Fruit fly (Drosophila melanogaster): ENCODE measurements around the gene Cp7Fb.

Gene Cp7Fb

dm6 chrX:8517121-8518024 lies 43.7 kb downstream of the Cp7Fb start, which contains the start of gene Nrg (continued):
- TF ChIP-seq CG18011 (GFP tag; optimal IDR thresholded peaks at IDR 0.05) (peak; percentile 38), vfl (GFP tag; optimal IDR thresholded peaks at IDR 0.05) (no peak), maf-S (GFP tag; optimal IDR thresholded peaks at IDR 0.05) (peak; percentile 10), CG9797 (GFP tag; optimal IDR thresholded peaks at IDR 0.05) (peak; percentile 51), lab (GFP tag; optimal IDR thresholded peaks at IDR 0.05) (peak; percentile 67), CG3163 (GFP tag; optimal IDR thresholded peaks at IDR 0.05) (peak; percentile 13), hth (optimal IDR thresholded peaks at IDR 0.05) (no peak), crp (GFP tag; optimal IDR thresholded peaks at IDR 0.05) (peak in 1 of 2 experiments; percentile 9), grn (GFP tag; optimal IDR thresholded peaks at IDR 0.05) (no peak), CG17829 (tag; optimal IDR thresholded peaks at IDR 0.05) (peak; percentile 56), Dref (GFP tag; IDR thresholded peaks at IDR 0.05) (peak; percentile 99), Usf (GFP tag; optimal IDR thresholded peaks at IDR 0.05) (no peak), zf30C (GFP tag; optimal IDR thresholded peaks at IDR 0.05) (no peak), Mes4 (GFP tag; optimal IDR thresholded peaks at IDR 0.05) (peak; percentile 3), Mad (GFP tag; optimal IDR thresholded peaks at IDR 0.05) (peak; percentile 19), CG11696 (GFP tag; IDR thresholded peaks at IDR 0.05) (no peak), CG9609 (GFP tag; optimal IDR thresholded peaks at IDR 0.05) (no peak), CG8924 (tag; optimal IDR thresholded peaks at IDR 0.05) (peak; percentile 59), Ets65A (GFP tag) (no peak), phol (tag; optimal IDR thresholded peaks at IDR 0.05) (peak; percentile 41)

DNA sequence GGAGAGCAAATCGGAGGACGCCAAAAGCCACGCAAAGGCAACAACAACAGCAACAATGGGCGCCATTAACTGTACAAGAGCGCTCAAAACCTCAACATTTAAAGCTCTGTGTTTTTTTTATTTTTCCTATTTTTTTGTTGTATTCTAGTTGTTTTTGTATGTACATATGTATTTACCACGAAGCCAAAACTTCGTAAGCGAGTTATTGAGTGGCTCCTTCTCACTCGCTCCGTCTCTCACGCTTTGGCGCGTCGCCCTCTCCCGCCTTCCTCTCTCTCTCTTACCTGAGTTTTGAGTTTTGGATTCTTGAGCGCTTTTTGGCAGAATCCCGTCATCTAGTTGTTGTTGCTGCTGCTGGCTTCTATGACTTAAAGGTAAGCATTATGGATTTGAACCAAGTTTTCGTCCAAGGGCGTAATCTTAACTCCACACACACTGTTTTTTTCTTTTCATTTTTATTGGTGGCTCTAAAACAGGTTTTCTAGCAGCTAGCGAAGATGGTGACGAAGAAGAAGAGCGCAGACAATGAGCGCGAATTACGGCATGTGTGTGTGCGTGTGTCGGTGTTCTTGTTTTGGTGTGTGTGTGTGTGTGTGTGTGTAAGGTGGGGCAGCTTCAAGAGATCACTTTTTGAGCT lies 44.5 kb downstream of the Cp7Fb start:
- TF ChIP-seq Drgx (GFP tag; IDR thresholded peaks at IDR 0.05), result 0 out of 2 replicates have a peak, but pooled peaks have one; percentile 18
- peak; percentile 13 for TF ChIP-seq ftz-f1 (GFP tag; optimal IDR thresholded peaks at IDR 0.05)
- TF ChIP-seq CG17328 (GFP tag; IDR thresholded peaks at IDR 0.05), result no peak
- peak; percentile 54 for TF ChIP-seq sqz (GFP tag; optimal IDR thresholded peaks at IDR 0.05)
- no peak for TF ChIP-seq CG30020 (tag; optimal IDR thresholded peaks at IDR 0.05)
- TF ChIP-seq z (GFP tag; IDR thresholded peaks at IDR 0.05), result peak; percentile 95
- peak; percentile 77 for TF ChIP-seq kni (GFP tag; optimal IDR thresholded peaks at IDR 0.05)
- TF ChIP-seq pros (GFP tag; optimal IDR thresholded peaks at IDR 0.05), result peak; percentile 89
- peak; percentile 14 for TF ChIP-seq CG12769 (tag; optimal IDR thresholded peaks at IDR 0.05)
- TF ChIP-seq CG6683 (GFP tag; optimal IDR thresholded peaks at IDR 0.05), result no peak
- TF ChIP-seq abd-A (tag; optimal IDR thresholded peaks at IDR 0.05), result peak; percentile 51
- TF ChIP-seq rib (GFP tag; IDR thresholded peaks at IDR 0.05), result peak; percentile 55; the same call in 1 of the 2 replicates
- TF ChIP-seq Trl (optimal IDR thresholded peaks at IDR 0.05), result peak; percentile 71 to 87
- TF ChIP-seq Trl (GFP tag; optimal IDR thresholded peaks at IDR 0.05), result no peak
- no peak for TF ChIP-seq Hsf (GFP tag; optimal IDR thresholded peaks at IDR 0.05)
- TF ChIP-seq CG12219 (GFP tag; optimal IDR thresholded peaks at IDR 0.05), result no peak
- peak; percentile 75; the same call in 1 of the 4 replicates for TF ChIP-seq chinmo (GFP tag; IDR thresholded peaks at IDR 0.05; ENCODE audit: partially characterized antibody)
- TF ChIP-seq yki (optimal IDR thresholded peaks at IDR 0.05), result peak; percentile 11
- TF ChIP-seq Med (GFP tag), result peak; percentile 55
- 0 out of 2 replicates have a peak, but pooled peaks have one; percentile 23 for TF ChIP-seq chm (GFP tag; IDR thresholded peaks at IDR 0.05)
- no peak for TF ChIP-seq vnd (GFP tag; IDR thresholded peaks at IDR 0.05; ENCODE audit: partially characterized antibody)
- TF ChIP-seq nom (GFP tag; optimal IDR thresholded peaks at IDR 0.05), result peak; percentile 65
- 0 out of 2 replicates have a peak, but pooled peaks have one; percentile 4 for TF ChIP-seq CG32532 (GFP tag; IDR thresholded peaks at IDR 0.05)
- peak; percentile 54 for TF ChIP-seq CG13894 (tag; optimal IDR thresholded peaks at IDR 0.05)
- TF ChIP-seq tna (GFP tag; IDR thresholded peaks at IDR 0.05; ENCODE audit: partially characterized antibody), result no peak
- no peak for TF ChIP-seq ems (GFP tag; optimal IDR thresholded peaks at IDR 0.05)
- TF ChIP-seq CG17385 (GFP tag; optimal IDR thresholded peaks at IDR 0.05), result peak; percentile 84
- peak; percentile 65 for TF ChIP-seq CG4360 (GFP tag; IDR thresholded peaks at IDR 0.05)

All from whole organism, embryonic.